Worm (Caenorhabditis elegans): Measurements from ENCODE around the gene D2062.4.
"Not testable (repeated sequence)": the region's sequence is repeated elsewhere in the genome, so short reads cannot be mapped to it uniquely, and the experiment has no call there.

Gene D2062.4

DNA sequence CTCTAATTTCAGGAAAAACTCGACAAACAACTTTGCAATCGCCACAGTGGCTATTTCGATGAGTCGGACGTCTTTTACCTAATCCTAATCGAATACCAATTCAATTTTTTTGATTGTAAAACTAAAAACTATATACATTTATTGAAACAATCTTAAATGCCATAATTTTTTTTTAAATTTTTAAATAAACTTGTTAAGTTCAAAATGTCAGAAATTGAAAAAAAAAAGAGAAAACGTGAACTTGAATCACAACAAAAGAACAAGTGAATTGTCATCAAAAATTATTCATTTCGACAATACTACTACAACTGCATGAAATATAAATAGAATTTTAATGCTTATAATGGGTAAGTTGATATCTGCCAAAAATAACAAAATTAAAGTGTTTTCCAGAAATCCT, 10.9 kb upstream of the D2062.4 start, which contains the start of gene D2062.13:
Gene D2062.13, plus strand, starts transcription at position 301 of the 400 bp plus-strand sequence.
- not testable (repeated sequence) for TF ChIP-seq mls-2, mep-1, lin-13 (tag; optimal IDR thresholded peaks at IDR 0.05)

DNA sequence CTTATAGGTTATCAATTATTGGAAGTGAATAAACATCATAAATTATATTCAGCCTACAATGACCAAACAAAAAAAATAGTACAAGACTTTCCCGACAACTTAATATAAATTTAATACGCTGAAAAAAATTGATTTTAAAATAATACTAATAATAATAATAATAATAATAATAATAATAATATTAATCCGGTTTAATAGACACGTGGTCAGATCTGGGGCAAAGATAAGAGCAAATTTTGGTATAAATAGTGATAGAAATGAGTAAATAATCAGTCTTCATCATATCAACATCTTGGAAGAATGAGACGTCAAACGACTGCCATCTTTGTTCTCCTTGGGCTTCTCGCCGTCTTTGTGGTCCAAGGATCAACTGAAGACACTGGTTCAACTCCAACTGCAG, 6.6 kb upstream of the D2062.4 start, which contains the start of gene msrp-5:
Gene msrp-5, plus strand, starts transcription at position 301 of the 400 bp plus-strand sequence.
- TF ChIP-seq unc-39, zip-8, mls-2 (tag; optimal IDR thresholded peaks at IDR 0.05): not testable (repeated sequence)

DNA sequence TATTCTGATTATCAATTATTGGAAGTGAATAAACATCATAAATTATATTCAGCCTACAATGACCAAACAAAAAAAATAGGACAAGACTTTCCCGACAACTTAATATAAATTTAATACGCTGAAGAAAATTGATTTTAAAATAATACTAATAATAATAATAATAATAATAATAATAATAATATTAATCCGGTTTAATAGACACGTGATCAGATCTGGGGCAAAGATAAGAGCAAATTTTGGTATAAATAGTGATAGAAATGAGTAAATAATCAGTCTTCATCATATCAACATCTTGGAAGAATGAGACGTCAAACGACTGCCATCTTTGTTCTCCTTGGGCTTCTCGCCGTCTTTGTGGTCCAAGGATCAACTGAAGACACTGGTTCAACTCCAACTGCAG, 4.1 kb upstream of the D2062.4 start, which contains the start of gene msrp-6:
Gene msrp-6, plus strand, starts transcription at position 301 of the 400 bp plus-strand sequence.
- not testable (repeated sequence) for TF ChIP-seq ceh-43 (GFP tag; optimal IDR thresholded peaks at IDR 0.05); cnd-1 (tag; optimal IDR thresholded peaks at IDR 0.05); M03D4.4 (tag; optimal IDR thresholded peaks at IDR 0.05)

DNA sequence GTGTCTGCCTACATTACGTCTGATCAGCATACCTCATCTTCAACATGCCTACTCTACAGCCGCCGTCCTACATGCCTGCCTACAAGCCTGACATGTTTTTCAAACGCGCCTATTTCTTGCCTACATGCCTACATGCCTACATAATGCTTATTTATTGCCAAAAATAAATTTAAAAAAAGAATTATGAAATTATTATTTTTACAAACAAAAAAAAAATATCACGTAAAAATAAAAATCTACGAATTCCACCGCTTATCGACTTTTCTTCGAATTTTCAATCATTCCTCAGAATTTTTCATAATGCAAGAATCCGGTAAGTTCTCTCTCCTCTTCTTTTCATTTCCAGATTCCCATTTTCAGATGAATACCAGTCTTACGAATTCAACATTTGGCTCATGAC, 722 bp upstream of the D2062.4 start, which contains the start of gene D2062.5:
Gene D2062.5, plus strand, starts transcription at position 301 of the 400 bp plus-strand sequence.
- no peak for TF ChIP-seq unc-39 (tag; optimal IDR thresholded peaks at IDR 0.05)
- no peak for TF ChIP-seq bed-3 (GFP tag; optimal IDR thresholded peaks at IDR 0.05)
- TF ChIP-seq snpc-4 (tag; optimal IDR thresholded peaks at IDR 0.05): no peak
- TF ChIP-seq mab-5 (tag; optimal IDR thresholded peaks at IDR 0.05): no peak
- TF ChIP-seq lsy-2 (tag; optimal IDR thresholded peaks at IDR 0.05): no peak
- TF ChIP-seq unc-62 (GFP tag; optimal IDR thresholded peaks at IDR 0.05): no peak
- TF ChIP-seq nhr-2 (tag; optimal IDR thresholded peaks at IDR 0.05): no peak
- no peak for TF ChIP-seq ceh-39 (tag; optimal IDR thresholded peaks at IDR 0.05)
- no peak for TF ChIP-seq zip-8 (tag; optimal IDR thresholded peaks at IDR 0.05)
- no peak for TF ChIP-seq ces-1 (GFP tag; optimal IDR thresholded peaks at IDR 0.05)
- no peak for TF ChIP-seq nhr-76 (tag; optimal IDR thresholded peaks at IDR 0.05)
- TF ChIP-seq ceh-83 (GFP tag; optimal IDR thresholded peaks at IDR 0.05): no peak
- no peak for TF ChIP-seq unc-120 (tag; optimal IDR thresholded peaks at IDR 0.05; ENCODE audit: poor library complexity, severe bottlenecking)
- TF ChIP-seq mep-1 (tag; optimal IDR thresholded peaks at IDR 0.05): no peak
- no peak for TF ChIP-seq elt-3 (tag; optimal IDR thresholded peaks at IDR 0.05)

DNA sequence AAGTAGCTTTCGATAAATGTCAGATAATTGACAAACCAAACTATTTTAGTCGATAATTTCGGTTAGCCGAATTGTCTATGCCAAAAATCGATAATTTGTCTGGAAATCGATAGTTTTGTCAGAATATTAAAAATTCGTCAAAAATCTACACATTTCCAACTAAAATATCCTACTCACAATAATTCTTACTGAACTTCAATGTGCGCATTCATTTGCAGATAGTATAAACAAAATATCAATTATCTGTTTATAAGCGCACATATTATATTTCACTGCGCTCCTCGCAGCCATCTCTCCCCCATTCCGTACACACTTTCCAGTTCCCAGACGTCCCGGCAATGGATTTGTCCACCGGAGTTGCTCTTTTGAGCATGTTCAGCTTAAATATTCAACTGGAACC, 1.6 kb downstream of the D2062.4 start, which contains the start of gene lgc-28:
Gene lgc-28, plus strand, starts transcription at position 301 of the 400 bp plus-strand sequence.
- TF ChIP-seq mab-5 (tag; optimal IDR thresholded peaks at IDR 0.05) (no peak), bed-3 (GFP tag; optimal IDR thresholded peaks at IDR 0.05) (no peak), ceh-39 (tag; optimal IDR thresholded peaks at IDR 0.05) (no peak), ham-2 (GFP tag; optimal IDR thresholded peaks at IDR 0.05) (no peak), M03D4.4 (tag; optimal IDR thresholded peaks at IDR 0.05) (no peak), unc-39 (tag; optimal IDR thresholded peaks at IDR 0.05) (no peak), nhr-28 (tag; optimal IDR thresholded peaks at IDR 0.05) (no peak), ztf-11 (tag; optimal IDR thresholded peaks at IDR 0.05) (no peak), elt-3 (tag; optimal IDR thresholded peaks at IDR 0.05) (no peak), mep-1 (tag; optimal IDR thresholded peaks at IDR 0.05) (no peak), nhr-237 (tag; optimal IDR thresholded peaks at IDR 0.05) (no peak), pha-4 (tag; optimal IDR thresholded peaks at IDR 0.05) (no peak), nhr-76 (tag; optimal IDR thresholded peaks at IDR 0.05) (no peak), mls-2 (tag; optimal IDR thresholded peaks at IDR 0.05) (no peak), sem-2 (GFP tag; optimal IDR thresholded peaks at IDR 0.05) (no peak), unc-62 (GFP tag; optimal IDR thresholded peaks at IDR 0.05) (no peak), ceh-43 (GFP tag; optimal IDR thresholded peaks at IDR 0.05) (no peak)

DNA sequence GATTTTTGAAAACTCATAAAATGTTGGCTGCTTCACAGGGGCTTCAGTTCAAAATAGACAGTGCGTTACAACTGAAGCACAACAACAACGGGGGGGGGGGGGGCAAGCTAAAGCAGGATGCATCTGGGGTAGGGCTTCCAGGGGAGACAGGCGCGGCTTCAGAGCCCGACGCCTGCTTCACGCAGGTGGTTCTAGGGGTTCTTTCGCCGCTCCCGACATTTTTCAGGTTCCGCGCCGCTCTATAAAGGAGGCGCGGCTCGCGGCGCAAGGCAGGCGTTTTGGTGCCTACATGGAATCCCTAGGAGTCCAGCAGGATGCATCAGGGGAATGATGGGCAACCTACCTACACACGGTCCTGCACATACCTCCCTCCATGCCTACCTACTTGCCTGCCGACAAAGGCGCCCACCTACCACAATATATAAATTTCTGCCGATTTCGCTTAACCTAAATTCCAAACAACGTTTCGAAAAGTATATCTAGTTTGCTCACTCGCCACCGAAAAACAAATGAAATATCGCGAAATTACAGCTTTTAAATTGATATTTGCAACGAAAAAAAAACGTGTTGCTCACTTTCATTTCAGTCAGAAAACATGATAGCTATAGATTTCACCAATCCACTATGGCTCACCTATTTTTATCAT, 4.1 kb downstream of the D2062.4 start, which contains the start of gene sri-71:
Gene sri-71, plus strand, starts transcription at position 596 of the 646 bp plus-strand sequence.
- TF ChIP-seq sptf-1 (tag; optimal IDR thresholded peaks at IDR 0.05) (peak; percentile 32), ztf-11 (tag; optimal IDR thresholded peaks at IDR 0.05) (no peak)

DNA sequence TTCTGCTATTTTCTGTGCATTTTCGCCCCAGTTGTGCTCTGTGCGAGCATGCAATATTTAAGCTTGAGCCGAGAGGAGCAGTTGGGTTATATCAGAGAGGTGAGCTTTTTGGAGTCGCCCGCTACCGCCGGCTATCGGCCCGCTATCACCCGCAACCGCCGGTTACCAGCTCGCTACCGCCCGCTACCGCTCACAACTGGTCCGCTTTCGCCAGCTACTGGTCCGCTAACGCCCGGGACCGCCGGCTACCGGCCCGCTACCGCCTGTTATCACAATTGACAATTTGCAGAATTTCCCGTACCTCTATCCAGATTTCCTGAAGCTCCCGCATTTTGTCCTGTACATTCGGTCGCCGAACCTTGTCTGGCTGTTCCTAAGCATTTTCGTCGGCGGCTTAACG, 5.2 kb downstream of the D2062.4 start:
- TF ChIP-seq unc-39 (tag; optimal IDR thresholded peaks at IDR 0.05) (no peak), snpc-4 (tag; optimal IDR thresholded peaks at IDR 0.05) (no peak), M03D4.4 (tag; optimal IDR thresholded peaks at IDR 0.05) (no peak), nhr-12 (tag; optimal IDR thresholded peaks at IDR 0.05) (no peak), cnd-1 (tag; optimal IDR thresholded peaks at IDR 0.05) (no peak), pha-4 (tag; optimal IDR thresholded peaks at IDR 0.05) (no peak), mab-5 (tag; optimal IDR thresholded peaks at IDR 0.05) (no peak), ceh-39 (tag; optimal IDR thresholded peaks at IDR 0.05) (no peak), unc-62 (GFP tag; optimal IDR thresholded peaks at IDR 0.05) (no peak), ceh-43 (GFP tag; optimal IDR thresholded peaks at IDR 0.05) (no peak), lsy-2 (tag; optimal IDR thresholded peaks at IDR 0.05) (no peak), elt-1 (tag; optimal IDR thresholded peaks at IDR 0.05; ENCODE audit: borderline replicate concordance, insufficient read depth) (no peak)
